Worm (Caenorhabditis elegans): Measurements from ENCODE around the gene T28F3.5.

DNA sequence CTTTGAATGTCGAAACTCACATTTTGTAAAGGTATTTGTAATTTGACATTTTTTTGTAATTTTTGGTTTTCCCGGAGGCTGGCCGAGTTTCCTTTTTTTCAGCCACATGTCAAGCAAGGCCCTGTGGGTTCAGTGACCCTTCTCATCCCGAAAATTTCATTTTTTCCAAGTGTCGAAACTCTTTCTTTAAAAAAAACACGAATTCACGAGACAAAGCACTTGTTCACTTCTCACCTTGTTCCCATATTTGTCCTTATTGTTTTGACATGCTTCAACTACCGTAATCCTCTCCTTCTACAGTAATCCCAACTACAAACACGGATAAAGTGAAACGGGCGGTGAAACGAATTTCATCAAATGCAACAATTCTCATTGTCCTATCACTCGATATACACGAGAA lies 19.3 kb upstream of the T28F3.5 start, which contains the start of gene lhfp-4:
- TF ChIP-seq irx-1 (tag; optimal IDR thresholded peaks at IDR 0.05) (no peak), efl-3 (GFP tag; optimal IDR thresholded peaks at IDR 0.05) (no peak), lir-3 (tag; optimal IDR thresholded peaks at IDR 0.05; ENCODE audit: poor library complexity) (no peak), nhr-47 (tag; optimal IDR thresholded peaks at IDR 0.05) (no peak), ama-1 (optimal IDR thresholded peaks at IDR 0.05) (no peak), ceh-82 (tag; optimal IDR thresholded peaks at IDR 0.05) (no peak), elt-3 (tag; optimal IDR thresholded peaks at IDR 0.05) (no peak), rnt-1 (tag; optimal IDR thresholded peaks at IDR 0.05) (no peak), nhr-84 (tag; optimal IDR thresholded peaks at IDR 0.05) (no peak), lin-35 (GFP tag; optimal IDR thresholded peaks at IDR 0.05) (no peak), isw-1 (GFP tag; IDR thresholded peaks at IDR 0.05) (no peak), lin-13 (GFP tag; optimal IDR thresholded peaks at IDR 0.05) (no peak)
